Worm (Caenorhabditis elegans) whole organism, L4 larva: Measurements from ENCODE around the gene mrps-34.
A peak's percentile ranks its signal among the peaks of the same experiment; 100 is the strongest.

Experiments
- D1046.2 ChIP-seq: fragments of 200-800 bp; sonication (Bioruptor generic); IDR thresholded peaks from 2 replicates; pipeline ENCODE4 v1.3.6; 2022; ENCODE audit warnings: missing genetic modification characterization, missing compliant biosample characterization
- F37D6.2 ChIP-seq: sonication (generic microtip); optimal IDR thresholded peaks from 2 replicates; lab custom pipeline; 2016; ENCODE audit warnings: mild to moderate bottlenecking, missing genetic modification characterization, missing compliant biosample characterization
- F44E2.7 ChIP-seq: fragments of 200-800 bp; sonication (Bioruptor generic); IDR thresholded peaks from 2 replicates; pipeline ENCODE4 v2.1.2; 2022; ENCODE audit warnings: missing genetic modification characterization, missing compliant biosample characterization
- F49E8.2 ChIP-seq: sonication (generic microtip); optimal IDR thresholded peaks from 2 replicates; lab custom pipeline; 2016; ENCODE audit warnings: missing compliant biosample characterization, mild to moderate bottlenecking, missing genetic modification characterization, borderline replicate concordance
- T20F7.1 ChIP-seq: fragments of 200-800 bp; sonication (Bioruptor generic); optimal IDR thresholded peaks from 2 replicates; lab custom pipeline; 2018; ENCODE audit warnings: mild to moderate bottlenecking, missing genetic modification characterization, missing compliant biosample characterization
- T26A8.4 ChIP-seq: fragments of 200-800 bp; sonication (Bioruptor generic); IDR thresholded peaks from 2 replicates; pipeline ENCODE4 v1.3.6; 2022; ENCODE audit warnings: missing genetic modification characterization, missing compliant biosample characterization
- Y5F2A.4 ChIP-seq: fragments of 200-800 bp; sonication (Bioruptor generic); optimal IDR thresholded peaks from 2 replicates; lab custom pipeline; 2018; ENCODE audit warnings: mild to moderate bottlenecking, missing genetic modification characterization, missing compliant biosample characterization
- aha-1 ChIP-seq: fragments of 150-350 bp; peaks from one replicate; lab custom pipeline; 2014; ENCODE audit warnings: missing biosample characterization, missing genetic modification characterization
- ama-1 ChIP-seq: fragments of 150-350 bp; optimal IDR thresholded peaks from 2 replicates; lab custom pipeline; 2014; ENCODE audit warnings: inconsistent platforms, mixed read lengths
- arid-1 ChIP-seq: fragments of 200-800 bp; sonication (Bioruptor generic); conservative IDR thresholded peaks from 2 replicates; pipeline ENCODE4 v1.3.6; 2022; ENCODE audit warnings: missing genetic modification reagents, missing genetic modification characterization, missing compliant biosample characterization
- ceh-20 ChIP-seq: fragments of 200-800 bp; sonication (Bioruptor generic); IDR thresholded peaks from 2 replicates; pipeline ENCODE4 v1.3.6; 2022; ENCODE audit warnings: missing genetic modification reagents, missing genetic modification characterization, missing compliant biosample characterization
- ceh-32 ChIP-seq: sonication (generic microtip); optimal IDR thresholded peaks from 2 replicates; lab custom pipeline; 2016; ENCODE audit warnings: mild to moderate bottlenecking, missing genetic modification characterization, missing compliant biosample characterization; ENCODE audit not compliant: poor library complexity
- ceh-44 ChIP-seq: fragments of 200-800 bp; sonication (Bioruptor generic); IDR thresholded peaks from 2 replicates; pipeline ENCODE4 v1.3.6; 2022; ENCODE audit warnings: missing genetic modification reagents, missing genetic modification characterization, missing compliant biosample characterization
- daf-16 ChIP-seq, 3 experiments: sonication (generic microtip); optimal IDR thresholded peaks; 2 replicates each; lab custom pipeline; 2016 to 2017; ENCODE audit warnings: missing genetic modification characterization in 3 of 3, missing genetic modification reagents in 3 of 3, mild to moderate bottlenecking in 2 of 3, missing compliant biosample characterization in 2 of 3, missing biosample characterization in 1 of 3, moderate library complexity in 1 of 3
- daf-19 ChIP-seq: fragments of 200-800 bp; sonication (Bioruptor generic); conservative IDR thresholded peaks from 2 replicates; pipeline ENCODE4 v1.3.6; 2022; ENCODE audit warnings: missing genetic modification characterization, missing compliant biosample characterization
- daf-8 ChIP-seq: fragments of 200-800 bp; sonication (Bioruptor generic); IDR thresholded peaks from 2 replicates; pipeline ENCODE4 v1.3.6; 2022; ENCODE audit warnings: missing genetic modification characterization, missing compliant biosample characterization
- dpl-1 ChIP-seq: fragments of 150-350 bp; optimal IDR thresholded peaks from 2 replicates; lab custom pipeline; 2014; ENCODE audit warnings: missing biosample characterization, missing genetic modification reagents, missing genetic modification characterization
- dve-1 ChIP-seq: sonication (generic microtip); optimal IDR thresholded peaks from 2 replicates; lab custom pipeline; 2017; ENCODE audit warnings: antibody characterized with exemption, mild to moderate bottlenecking, missing genetic modification characterization, missing compliant biosample characterization; ENCODE audit not compliant: insufficient read depth
- egl-27 ChIP-seq: sonication (generic microtip); optimal IDR thresholded peaks from 3 replicates; lab custom pipeline; 2017; ENCODE audit warnings: missing biosample characterization, missing genetic modification reagents, missing genetic modification characterization
- egl-43 ChIP-seq: fragments of 200-800 bp; sonication (Bioruptor generic); IDR thresholded peaks from 2 replicates; pipeline ENCODE4 v1.3.6; 2022; ENCODE audit warnings: missing genetic modification reagents, missing genetic modification characterization, missing compliant biosample characterization
- lin-1 ChIP-seq: fragments of 200-800 bp; sonication (Bioruptor generic); IDR thresholded peaks from 2 replicates; pipeline ENCODE4 v1.3.6; 2022; ENCODE audit warnings: missing genetic modification reagents, missing genetic modification characterization, missing compliant biosample characterization
- lin-13 ChIP-seq: fragments of 150-350 bp; optimal IDR thresholded peaks from 2 replicates; lab custom pipeline; 2014; ENCODE audit warnings: missing biosample characterization, missing genetic modification reagents, missing genetic modification characterization
- lin-39 ChIP-seq: fragments of 150-350 bp; optimal IDR thresholded peaks from 2 replicates; lab custom pipeline; 2014; ENCODE audit warnings: missing biosample characterization, missing genetic modification reagents, missing genetic modification characterization
- lir-3 ChIP-seq: sonication (generic microtip); optimal IDR thresholded peaks from 2 replicates; lab custom pipeline; 2016; ENCODE audit warnings: mild to moderate bottlenecking, missing genetic modification characterization, missing compliant biosample characterization
- lsy-2 ChIP-seq, 2 experiments: fragments of 150-350 bp in 1 of 2; sonication (generic microtip) in 1 of 2; optimal IDR thresholded peaks; 2 replicates each; lab custom pipeline; 2014 to 2017; ENCODE audit warnings: missing biosample characterization in 2 of 2, missing genetic modification characterization in 2 of 2
- mdl-1 ChIP-seq, 2 experiments: fragments of 150-350 bp in 1 of 2; sonication (generic microtip) in 1 of 2; optimal IDR thresholded peaks; 2 replicates each; lab custom pipeline; 2014 to 2017; ENCODE audit warnings: missing biosample characterization in 2 of 2, missing genetic modification characterization in 2 of 2
- mdt-29 ChIP-seq: fragments of 200-800 bp; sonication (Bioruptor generic); IDR thresholded peaks from 2 replicates; pipeline ENCODE4 v1.3.6; 2022; ENCODE audit warnings: missing genetic modification reagents, missing genetic modification characterization, missing compliant biosample characterization
- mep-1 ChIP-seq: fragments of 150-350 bp; sonication (generic microtip); optimal IDR thresholded peaks from 3 replicates; lab custom pipeline; 2014; ENCODE audit warnings: missing biosample characterization, missing genetic modification characterization
- mxl-3 ChIP-seq: fragments of 200-800 bp; sonication (Bioruptor generic); optimal IDR thresholded peaks from 2 replicates; lab custom pipeline; 2018; ENCODE audit warnings: mild to moderate bottlenecking, missing genetic modification characterization, missing compliant biosample characterization
- nhr-10 ChIP-seq: fragments of 150-350 bp; optimal IDR thresholded peaks from 2 replicates; lab custom pipeline; 2014; ENCODE audit warnings: missing biosample characterization, missing genetic modification characterization
- nhr-11 ChIP-seq: fragments of 150-350 bp; optimal IDR thresholded peaks from 2 replicates; lab custom pipeline; 2014; ENCODE audit warnings: missing biosample characterization, missing genetic modification characterization
- nhr-237 ChIP-seq: sonication (generic microtip); optimal IDR thresholded peaks from 2 replicates; lab custom pipeline; 2017; ENCODE audit warnings: missing biosample characterization, missing genetic modification characterization
- nhr-28 ChIP-seq: fragments of 150-350 bp; optimal IDR thresholded peaks from 2 replicates; lab custom pipeline; 2014; ENCODE audit warnings: missing biosample characterization, missing genetic modification characterization
- nhr-41 ChIP-seq: fragments of 200-800 bp; sonication (Bioruptor generic); IDR thresholded peaks from 2 replicates; pipeline ENCODE4 v1.3.6; 2022; ENCODE audit warnings: missing genetic modification reagents, missing genetic modification characterization, missing compliant biosample characterization
- nhr-42 ChIP-seq: fragments of 200-800 bp; sonication (Bioruptor generic); IDR thresholded peaks from 2 replicates; pipeline ENCODE4 v1.3.6; 2022; ENCODE audit warnings: missing genetic modification characterization, missing compliant biosample characterization
- nhr-48 ChIP-seq: sonication (generic microtip); optimal IDR thresholded peaks from 2 replicates; lab custom pipeline; 2016; ENCODE audit warnings: mild to moderate bottlenecking, missing genetic modification characterization, missing compliant biosample characterization
- nhr-77 ChIP-seq: fragments of 150-350 bp; optimal IDR thresholded peaks from 2 replicates; lab custom pipeline; 2014; ENCODE audit warnings: missing biosample characterization, missing genetic modification characterization
- pqm-1 ChIP-seq: sonication (generic microtip); optimal IDR thresholded peaks from 2 replicates; lab custom pipeline; 2017; ENCODE audit warnings: missing biosample characterization, missing genetic modification characterization
- rbr-2 ChIP-seq: sonication (generic microtip); optimal IDR thresholded peaks from 2 replicates; lab custom pipeline; 2016; ENCODE audit warnings: missing genotype, missing genetic modification characterization, missing compliant biosample characterization
- set-16 ChIP-seq: fragments of 200-800 bp; sonication (Bioruptor generic); IDR thresholded peaks from 2 replicates; pipeline ENCODE4 v1.3.6; 2022; ENCODE audit warnings: missing genetic modification reagents, missing genetic modification characterization, missing compliant biosample characterization
- skn-1 ChIP-seq: fragments of 150-350 bp; optimal IDR thresholded peaks from 2 replicates; lab custom pipeline; 2014; ENCODE audit warnings: missing biosample characterization, missing genetic modification characterization
- spr-1 ChIP-seq: sonication (generic microtip); optimal IDR thresholded peaks from 2 replicates; lab custom pipeline; 2016; ENCODE audit warnings: mild to moderate bottlenecking, missing genetic modification characterization, missing compliant biosample characterization
- tag-97 ChIP-seq: fragments of 200-800 bp; sonication (Bioruptor generic); IDR thresholded peaks from 2 replicates; pipeline ENCODE4 v1.3.6; 2022; ENCODE audit warnings: missing genetic modification characterization, missing compliant biosample characterization
- tra-1 ChIP-seq: fragments of 200-800 bp; sonication (Bioruptor generic); IDR thresholded peaks from 2 replicates; pipeline ENCODE4 v1.3.6; 2022; ENCODE audit warnings: missing genetic modification reagents, missing genetic modification characterization, missing compliant biosample characterization
- unc-39 ChIP-seq: sonication (generic microtip); optimal IDR thresholded peaks from 2 replicates; lab custom pipeline; 2017; ENCODE audit warnings: missing biosample characterization, missing genetic modification characterization
- zag-1 ChIP-seq: fragments of 150-350 bp; optimal IDR thresholded peaks from 2 replicates; lab custom pipeline; 2014; ENCODE audit warnings: missing biosample characterization, missing genetic modification characterization
- zfp-3 ChIP-seq: fragments of 200-800 bp; sonication (Bioruptor generic); conservative IDR thresholded peaks from 2 replicates; pipeline ENCODE4 v1.3.6; 2022; ENCODE audit warnings: missing genetic modification reagents, missing genetic modification characterization, missing compliant biosample characterization
- ztf-7 ChIP-seq: fragments of 150-350 bp; optimal IDR thresholded peaks from 2 replicates; lab custom pipeline; 2014; ENCODE audit warnings: missing biosample characterization, missing genetic modification characterization

mrps-34 gene

DNA sequence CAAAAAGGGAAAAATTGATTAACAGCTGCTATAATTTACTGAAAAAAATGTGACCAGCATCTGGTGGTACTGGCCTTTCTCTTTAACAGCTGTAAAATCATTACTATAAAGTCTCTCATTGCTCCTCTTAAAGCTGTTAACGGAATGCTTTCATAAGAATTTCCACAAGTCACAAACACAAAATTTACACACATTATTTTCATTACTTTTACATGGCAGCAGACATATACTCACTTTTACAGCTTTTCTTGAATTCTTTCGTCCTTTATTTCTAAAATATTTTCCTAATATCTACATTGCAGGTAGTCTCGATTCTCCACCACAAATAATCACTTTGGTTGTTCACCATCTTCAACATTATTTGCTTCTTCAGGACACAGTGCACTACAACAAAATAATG, 11.1 kb upstream of the mrps-34 start, which contains the start of gene imph-1:
Gene imph-1 (plus strand): TSS at position 301 of the 400 bp plus-strand sequence.
- TF ChIP-seq daf-8 = no peak
- TF ChIP-seq rbr-2 (tag; lab: Kevin White, UChicago) = no peak

DNA sequence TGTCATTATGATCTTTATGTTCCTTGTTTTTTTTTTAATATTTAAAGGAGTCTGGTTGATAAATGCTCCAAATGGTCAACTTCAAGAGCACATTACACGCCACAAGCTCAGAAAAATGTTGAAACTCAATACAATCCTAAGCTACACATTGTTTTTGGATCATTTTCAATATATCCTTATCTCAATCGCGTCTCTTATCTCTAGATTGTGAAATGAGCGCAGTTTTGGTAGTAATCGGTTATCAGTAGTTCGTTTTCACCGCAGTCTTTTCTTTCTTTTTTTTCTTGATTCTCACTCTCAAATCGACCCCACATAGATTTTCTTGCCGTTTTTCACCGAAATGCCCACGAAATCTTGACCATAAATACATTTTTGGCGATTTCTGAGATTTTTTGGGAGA, 10.6 kb upstream of the mrps-34 start:
- TF ChIP-seq ceh-44 (GFP tag; lab: Robert Waterston, UW) (no peak), ceh-32 (no peak), zag-1 (tag; lab: Kevin White, UChicago) (no peak), nhr-28 (tag; lab: Kevin White, UChicago) (peak; percentile 4), aha-1 (peak; percentile 33), ceh-20 (GFP tag; lab: Robert Waterston, UW) (no peak), set-16 (GFP tag; lab: Robert Waterston, UW) (no peak), tag-97 (GFP tag; lab: Robert Waterston, UW) (no peak), zfp-3 (no peak), pqm-1 (tag; lab: Kevin White, UChicago) (peak; percentile 38), dve-1 (tag; lab: Kevin White, UChicago) (peak; percentile 6)

DNA sequence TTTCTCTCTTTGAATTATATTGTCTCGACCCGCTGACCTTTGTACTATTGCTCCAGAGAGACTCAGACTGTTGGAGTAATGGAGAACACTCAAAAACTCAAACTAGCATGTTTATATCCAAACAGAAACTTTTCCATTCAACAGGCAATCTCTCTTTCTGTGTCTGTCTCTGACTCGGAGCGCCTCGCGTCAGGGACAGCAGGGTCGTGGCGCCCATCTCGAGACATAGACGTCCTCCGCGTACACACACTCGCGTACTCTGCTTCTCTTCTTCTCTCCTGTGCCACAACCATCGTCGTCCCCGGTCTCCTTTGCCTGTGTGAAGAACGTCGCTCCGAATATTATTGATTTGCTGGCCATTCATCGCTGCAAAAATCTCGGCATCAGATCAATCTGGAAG, 9.7 kb upstream of the mrps-34 start:
- no peak for TF ChIP-seq Y5F2A.4 (GFP tag; lab: Kevin White, UChicago)
- peak; percentile 56; the same call in 1 of the 2 replicates for TF ChIP-seq arid-1 (GFP tag; lab: Robert Waterston, UW)
- TF ChIP-seq lir-3 (tag; lab: Kevin White, UChicago) = no peak
- TF ChIP-seq lin-39 (tag; lab: Kevin White, UChicago) = no peak
- TF ChIP-seq F37D6.2 = peak; percentile 39
- no peak for TF ChIP-seq mdt-29 (GFP tag; lab: Robert Waterston, UW)
- peak; percentile 83 for TF ChIP-seq nhr-77 (tag; lab: Kevin White, UChicago)
- TF ChIP-seq pqm-1 (tag; lab: Kevin White, UChicago) = peak; percentile 71
- peak; percentile 49 to 78 for TF ChIP-seq lsy-2 (tag; optimal IDR thresholded peaks at IDR 0.05; lab: Kevin White, UChicago)
- TF ChIP-seq lin-13 (GFP tag; lab: Kevin White, UChicago) = peak; percentile 74
- TF ChIP-seq nhr-42 (GFP tag; lab: Robert Waterston, UW) = no peak
- peak; percentile 62 for TF ChIP-seq nhr-48
- peak; percentile 87; the same call in 1 of the 2 replicates for TF ChIP-seq nhr-41 (GFP tag; lab: Robert Waterston, UW)
- no peak for TF ChIP-seq nhr-237 (tag; lab: Kevin White, UChicago)
- TF ChIP-seq nhr-28 (tag; lab: Kevin White, UChicago) = peak; percentile 91
- TF ChIP-seq ama-1 = no peak
- TF ChIP-seq D1046.2 = no peak
- 0 out of 2 replicates have a peak, but pooled peaks have one; percentile 34 for TF ChIP-seq tra-1 (GFP tag; lab: Robert Waterston, UW)
- TF ChIP-seq unc-39 (tag; lab: Kevin White, UChicago) = no peak
- TF ChIP-seq spr-1 (tag; lab: Kevin White, UChicago) = peak; percentile 22
- TF ChIP-seq daf-16 (GFP tag; optimal IDR thresholded peaks at IDR 0.05; lab: Kevin White, UChicago) = peak in 1 of 2 experiments; percentile 61
- peak; percentile 82 for TF ChIP-seq daf-16 (tag; optimal IDR thresholded peaks at IDR 0.05; lab: Kevin White, UChicago)
- TF ChIP-seq mep-1 = peak; percentile 89
- TF ChIP-seq nhr-10 (tag; lab: Kevin White, UChicago) = no peak
- peak; percentile 97 for TF ChIP-seq aha-1
- no peak for TF ChIP-seq ztf-7 (tag; lab: Kevin White, UChicago)
- no peak for TF ChIP-seq egl-27
- TF ChIP-seq T26A8.4 (GFP tag; lab: Robert Waterston, UW) = peak; percentile 24; the same call in 1 of the 2 replicates
- 0 out of 2 replicates have a peak, but pooled peaks have one; percentile 17 for TF ChIP-seq ceh-44 (GFP tag; lab: Robert Waterston, UW)
- TF ChIP-seq skn-1 = no peak
- TF ChIP-seq egl-43 = peak; percentile 22; the same call in 1 of the 2 replicates
- TF ChIP-seq mdl-1 (tag; optimal IDR thresholded peaks at IDR 0.05; lab: Kevin White, UChicago) = peak; percentile 30 to 84
- peak; percentile 30; the same call in 1 of the 2 replicates for TF ChIP-seq lin-1 (GFP tag; lab: Robert Waterston, UW)
- peak; percentile 83 for TF ChIP-seq nhr-11
- peak; percentile 86 for TF ChIP-seq dve-1 (tag; lab: Kevin White, UChicago)
- peak; percentile 46 for TF ChIP-seq dpl-1 (GFP tag; lab: Kevin White, UChicago)
- TF ChIP-seq T20F7.1 (GFP tag; lab: Kevin White, UChicago) = peak; percentile 35
- peak; percentile 92 for TF ChIP-seq mxl-3
- no peak for TF ChIP-seq F49E8.2 (tag; lab: Kevin White, UChicago)
- no peak for TF ChIP-seq daf-19
- no peak for TF ChIP-seq F44E2.7 (GFP tag; lab: Robert Waterston, UW)
